Fruit fly (Drosophila melanogaster) whole organism, embryonic: ENCODE measurements around the gene sau.

Source experiments
- Aef1 ChIP-seq: fragments of 200-800 bp; sonication (Bioruptor generic); IDR thresholded peaks from 3 replicates; pipeline ENCODE4 v1.3.6; 2022; ENCODE audit warnings: missing biosample characterization, missing genetic modification characterization
- Atf6 ChIP-seq: fragments of 200-800 bp; sonication (Bioruptor generic); IDR thresholded peaks from 2 replicates; pipeline ENCODE4 v1.3.6; 2022; ENCODE audit warnings: missing biosample characterization, missing genetic modification characterization
- CG11504 ChIP-seq: fragments of 200-800 bp; sonication (Bioruptor generic); optimal IDR thresholded peaks from 3 replicates; lab custom pipeline; 2019; ENCODE audit warnings: missing biosample characterization, mild to moderate bottlenecking, missing genetic modification characterization, moderate library complexity
- CG12071 ChIP-seq: fragments of 200-800 bp; sonication (Bioruptor generic); optimal IDR thresholded peaks from 3 replicates; lab custom pipeline; 2018; ENCODE audit warnings: missing biosample characterization, mild to moderate bottlenecking, missing genetic modification characterization
- CG12299 ChIP-seq: fragments of 200-800 bp; sonication (Bioruptor generic); optimal IDR thresholded peaks from 2 replicates; lab custom pipeline; 2018; ENCODE audit warnings: missing biosample characterization, mild to moderate bottlenecking, missing genetic modification characterization
- CG15696 ChIP-seq: fragments of 200-800 bp; sonication (Bioruptor generic); optimal IDR thresholded peaks from 2 replicates; lab custom pipeline; 2019; ENCODE audit warnings: missing biosample characterization, mild to moderate bottlenecking, missing genetic modification characterization, moderate library complexity
- CG1602 ChIP-seq: fragments of 200-800 bp; sonication (Bioruptor generic); optimal IDR thresholded peaks from 3 replicates; lab custom pipeline; 2016; ENCODE audit warnings: missing biosample characterization, missing genetic modification characterization
- CG16815 ChIP-seq: fragments of 200-800 bp; sonication (Bioruptor generic); optimal IDR thresholded peaks from 3 replicates; lab custom pipeline; 2017; ENCODE audit warnings: missing biosample characterization, mild to moderate bottlenecking, missing genetic modification characterization
- CG17361 ChIP-seq: fragments of 200-800 bp; sonication (Bioruptor generic); IDR thresholded peaks from 3 replicates; pipeline ENCODE4 v1.3.6; 2022; ENCODE audit warnings: missing biosample characterization, missing genetic modification characterization
- CG17612 ChIP-seq: fragments of 200-800 bp; sonication (Bioruptor generic); IDR thresholded peaks from 2 replicates; pipeline ENCODE4 v1.3.6; 2022; ENCODE audit warnings: missing biosample characterization, missing genetic modification characterization
- CG18476 ChIP-seq: fragments of 200-800 bp; sonication (Bioruptor generic); optimal IDR thresholded peaks from 2 replicates; lab custom pipeline; 2016; ENCODE audit warnings: missing biosample characterization, mild to moderate bottlenecking, missing genetic modification characterization
- CG2199 ChIP-seq: fragments of 200-800 bp; sonication (Bioruptor generic); IDR thresholded peaks from 3 replicates; pipeline ENCODE4 v1.3.6; 2022; ENCODE audit warnings: missing biosample characterization, missing genetic modification characterization
- CG4282 ChIP-seq: fragments of 200-800 bp; sonication (Bioruptor generic); optimal IDR thresholded peaks from 2 replicates; lab custom pipeline; 2016; ENCODE audit warnings: missing biosample characterization, missing genetic modification characterization
- CG4328 ChIP-seq: fragments of 200-800 bp; sonication (Bioruptor generic); optimal IDR thresholded peaks from 3 replicates; lab custom pipeline; 2017; ENCODE audit warnings: missing biosample characterization, missing genetic modification reagents, missing genetic modification characterization
- CG4404 ChIP-seq: fragments of 200-800 bp; sonication (Bioruptor generic); IDR thresholded peaks from 2 replicates; pipeline ENCODE4 v1.3.6; 2022; ENCODE audit warnings: missing biosample characterization, missing genetic modification characterization
- CG4707 ChIP-seq: fragments of 200-800 bp; sonication (Bioruptor generic); optimal IDR thresholded peaks from 2 replicates; lab custom pipeline; 2018; ENCODE audit warnings: missing biosample characterization, mild to moderate bottlenecking, missing genetic modification characterization, moderate library complexity
- CG6254 ChIP-seq: fragments of 200-800 bp; sonication (Bioruptor generic); optimal IDR thresholded peaks from 3 replicates; lab custom pipeline; 2017; ENCODE audit warnings: mild to moderate bottlenecking, missing biosample characterization, missing genetic modification reagents, missing genetic modification characterization
- CG7786 ChIP-seq: fragments of 200-800 bp; sonication (Bioruptor generic); optimal IDR thresholded peaks from 2 replicates; lab custom pipeline; 2016; ENCODE audit warnings: missing biosample characterization, missing genetic modification characterization
- CG8089 ChIP-seq: fragments of 200-800 bp; sonication (Bioruptor generic); optimal IDR thresholded peaks from 3 replicates; lab custom pipeline; 2016; ENCODE audit warnings: missing biosample characterization, missing genetic modification characterization
- CG8388 ChIP-seq: fragments of 200-800 bp; sonication (Bioruptor generic); optimal IDR thresholded peaks from 2 replicates; lab custom pipeline; 2019; ENCODE audit warnings: missing biosample characterization, mild to moderate bottlenecking, missing genetic modification characterization, moderate library complexity
- CG9797 ChIP-seq: fragments of 200-800 bp; sonication (Bioruptor generic); optimal IDR thresholded peaks from 3 replicates; lab custom pipeline; 2018; ENCODE audit warnings: missing biosample characterization, mild to moderate bottlenecking, missing genetic modification characterization
- Chrac-16 ChIP-seq: fragments of 200-800 bp; sonication (Bioruptor generic); optimal IDR thresholded peaks from 3 replicates; lab custom pipeline; 2016; ENCODE audit warnings: missing biosample characterization, missing genetic modification characterization
- CoRest ChIP-seq: fragments of 200-800 bp; sonication (Bioruptor generic); optimal IDR thresholded peaks from 3 replicates; lab custom pipeline; 2018; ENCODE audit warnings: missing biosample characterization, mild to moderate bottlenecking, missing genetic modification characterization, moderate library complexity
- D19A ChIP-seq: fragments of 200-800 bp; optimal IDR thresholded peaks from 3 replicates; lab custom pipeline; 2019; ENCODE audit warnings: missing biosample characterization, mild to moderate bottlenecking, missing genetic modification characterization, moderate library complexity
- Dll ChIP-seq: fragments of 200-800 bp; sonication (Bioruptor generic); IDR thresholded peaks from 4 replicates; pipeline ENCODE4 v1.3.6; 2022; ENCODE audit warnings: missing biosample characterization, missing genetic modification characterization; ENCODE audit not compliant: partially characterized antibody
- Dp ChIP-seq: fragments of 200-800 bp; sonication (Bioruptor generic); optimal IDR thresholded peaks from 2 replicates; lab custom pipeline; 2018; ENCODE audit warnings: missing biosample characterization, mild to moderate bottlenecking, missing genetic modification characterization, moderate library complexity
- H15 ChIP-seq: fragments of 200-800 bp; sonication (Bioruptor generic); IDR thresholded peaks from 3 replicates; pipeline ENCODE4 v1.3.6; 2022; ENCODE audit warnings: missing biosample characterization, missing genetic modification characterization
- Med ChIP-seq: fragments of 200-800 bp; sonication (Bioruptor generic); peaks from one replicate; lab custom pipeline; 2016; ENCODE audit warnings: missing biosample characterization, missing genetic modification characterization, mild to moderate bottlenecking, inconsistent platforms, moderate library complexity
- Sox102F ChIP-seq: fragments of 200-800 bp; sonication (Bioruptor generic); optimal IDR thresholded peaks from 2 replicates; lab custom pipeline; 2018; ENCODE audit warnings: missing biosample characterization, mild to moderate bottlenecking, missing genetic modification characterization, moderate library complexity
- Usf ChIP-seq: fragments of 200-800 bp; sonication (Bioruptor generic); optimal IDR thresholded peaks from 2 replicates; lab custom pipeline; 2017; ENCODE audit warnings: missing genotype, missing biosample characterization, missing genetic modification characterization
- ac ChIP-seq: fragments of 200-800 bp; sonication (Bioruptor generic); optimal IDR thresholded peaks from 3 replicates; lab custom pipeline; 2017; ENCODE audit warnings: missing biosample characterization, mild to moderate bottlenecking, missing genetic modification characterization
- al ChIP-seq: fragments of 200-800 bp; sonication (Bioruptor generic); IDR thresholded peaks from 2 replicates; pipeline ENCODE4 v1.3.6; 2022; ENCODE audit warnings: missing biosample characterization, missing genetic modification characterization
- corto ChIP-seq: fragments of 200-800 bp; sonication (Bioruptor generic); optimal IDR thresholded peaks from 2 replicates; lab custom pipeline; 2016; ENCODE audit warnings: missing biosample characterization, mild to moderate bottlenecking, missing genetic modification characterization, moderate library complexity
- danr ChIP-seq: fragments of 200-800 bp; sonication (Bioruptor generic); IDR thresholded peaks from 2 replicates; pipeline ENCODE4 v1.3.6; 2022; ENCODE audit warnings: missing biosample characterization, missing genetic modification characterization
- dysf ChIP-seq: fragments of 200-800 bp; sonication (Bioruptor generic); IDR thresholded peaks from 3 replicates; pipeline ENCODE4 v1.3.6; 2022; ENCODE audit warnings: missing biosample characterization, missing genetic modification characterization
- fd96Cb ChIP-seq: fragments of 200-800 bp; sonication (Bioruptor generic); optimal IDR thresholded peaks from 2 replicates; lab custom pipeline; 2018; ENCODE audit warnings: missing biosample characterization, mild to moderate bottlenecking, missing genetic modification characterization, moderate library complexity
- gsb ChIP-seq: fragments of 200-800 bp; sonication (Bioruptor generic); IDR thresholded peaks from 2 replicates; pipeline ENCODE4 v1.3.6; 2022; ENCODE audit warnings: missing biosample characterization, missing genetic modification characterization
- gt ChIP-seq: fragments of 200-800 bp; sonication (Bioruptor generic); IDR thresholded peaks from 2 replicates; pipeline ENCODE4 v1.3.6; 2022; ENCODE audit warnings: missing biosample characterization, missing genetic modification characterization
- jigr1 ChIP-seq: fragments of 200-800 bp; sonication (Bioruptor generic); IDR thresholded peaks from 3 replicates; pipeline ENCODE4 v1.3.6; 2022; ENCODE audit warnings: missing biosample characterization, missing genetic modification characterization
- ken ChIP-seq: fragments of 200-800 bp; sonication (Bioruptor generic); IDR thresholded peaks from 3 replicates; pipeline ENCODE4 v1.3.6; 2022; ENCODE audit warnings: missing biosample characterization, missing genetic modification characterization
- lilli ChIP-seq: fragments of 200-800 bp; sonication (Bioruptor generic); optimal IDR thresholded peaks from 3 replicates; lab custom pipeline; 2016; ENCODE audit warnings: missing biosample characterization, missing genetic modification characterization
- mld ChIP-seq: fragments of 200-800 bp; sonication (Bioruptor generic); IDR thresholded peaks from 3 replicates; pipeline ENCODE4 v1.3.6; 2022; ENCODE audit warnings: missing biosample characterization, missing genetic modification characterization; ENCODE audit not compliant: partially characterized antibody
- otp ChIP-seq: fragments of 200-800 bp; sonication (Bioruptor generic); IDR thresholded peaks from 3 replicates; pipeline ENCODE4, ENCODE4 v1.3.6; 2022; ENCODE audit warnings: missing biosample characterization, missing genetic modification characterization
- phol ChIP-seq: fragments of 200-800 bp; sonication (Bioruptor generic); optimal IDR thresholded peaks from 3 replicates; lab custom pipeline; 2018; ENCODE audit warnings: missing biosample characterization, mild to moderate bottlenecking, missing genetic modification characterization, moderate library complexity
- psq ChIP-seq: fragments of 200-800 bp; sonication (Bioruptor generic); optimal IDR thresholded peaks from 2 replicates; lab custom pipeline; 2017; ENCODE audit warnings: missing biosample characterization, missing genetic modification characterization
- pum ChIP-seq: fragments of 200-800 bp; sonication (Bioruptor generic); optimal IDR thresholded peaks from 2 replicates; lab custom pipeline; 2016; ENCODE audit warnings: missing biosample characterization, missing genetic modification characterization
- ro ChIP-seq: fragments of 200-800 bp; sonication (Bioruptor generic); IDR thresholded peaks from 2 replicates; pipeline ENCODE4 v1.3.6; 2022; ENCODE audit warnings: missing biosample characterization, missing genetic modification characterization
- sc ChIP-seq, 3 experiments: fragments of >200 bp in 2 of 3; fragments of 200-800 bp in 1 of 3; sonication (Bioruptor generic) in 1 of 3; optimal IDR thresholded peaks; 2 replicates in 2 of 3; 3 replicates in 1 of 3; lab custom pipeline; 2017; ENCODE audit warnings: mild to moderate bottlenecking in 1 of 3, missing biosample characterization in 1 of 3, missing genetic modification characterization in 1 of 3, missing genetic modification reagents in 1 of 3
- slou ChIP-seq: fragments of 200-800 bp; sonication (Bioruptor generic); optimal IDR thresholded peaks from 3 replicates; lab custom pipeline; 2016; ENCODE audit warnings: missing biosample characterization, missing genetic modification characterization

sau gene

DNA sequence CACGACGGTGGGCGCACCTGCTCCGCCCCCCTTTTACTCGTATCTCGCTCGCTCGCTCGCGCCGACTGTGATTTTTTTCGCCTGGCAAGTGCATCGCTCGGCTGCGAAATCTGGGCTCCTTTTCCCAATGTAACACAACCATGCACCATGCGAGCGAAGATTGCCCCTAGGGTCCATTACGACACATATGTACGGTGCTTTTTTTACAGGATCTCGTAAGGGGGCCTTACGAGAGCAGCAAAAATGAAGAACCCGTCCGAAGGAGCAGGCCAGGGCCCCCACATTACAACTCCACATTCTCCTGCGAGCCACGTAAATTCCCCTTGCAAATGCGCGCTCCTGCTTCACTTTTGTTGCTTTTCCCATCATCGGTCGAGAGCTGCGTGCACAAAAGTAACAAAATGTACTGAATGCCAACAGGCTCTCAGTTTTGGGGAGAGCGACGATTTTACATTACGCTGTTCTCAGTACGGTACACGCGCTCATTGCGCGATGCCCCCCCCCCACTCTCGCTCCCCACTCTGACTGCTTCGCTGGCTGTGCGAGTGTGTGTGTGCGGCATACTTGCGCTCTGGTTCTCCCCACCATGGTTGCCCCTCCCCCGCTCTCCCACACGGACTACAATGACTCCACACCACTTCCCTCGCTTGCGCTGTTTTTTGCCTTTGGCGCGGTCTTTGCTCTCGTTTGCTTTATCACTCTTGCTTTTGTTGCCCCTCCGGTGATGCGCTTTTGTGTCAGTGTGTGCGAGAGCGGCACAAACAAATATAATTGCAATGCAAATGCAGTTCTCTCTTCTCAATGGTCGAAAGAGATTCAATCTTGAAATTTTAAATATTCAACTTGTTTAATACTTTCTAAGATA lies 23.1 kb upstream of the sau start (continued):
- TF ChIP-seq CG8089 (no peak), CG2199 (GFP tag; lab: Robert Waterston, UW) (peak; percentile 85; the same call in 2 of the 3 replicates), Med (peak; percentile 21), CG8388 (no peak), corto (GFP tag; lab: Kevin White, UChicago) (peak; percentile 14), lilli (no peak), ken (GFP tag; lab: Robert Waterston, UW) (peak; percentile 4; the same call in 1 of the 3 replicates), psq (GFP tag; lab: Kevin White, UChicago) (peak; percentile 28), CG4328 (GFP tag; lab: Kevin White, UChicago) (no peak), jigr1 (GFP tag; lab: Robert Waterston, UW) (no peak), otp (GFP tag; lab: Robert Waterston, UW) (peak; percentile 38; the same call in 1 of the 3 replicates), Atf6 (GFP tag; lab: Robert Waterston, UW) (0 out of 2 replicates have a peak, but pooled peaks have one; percentile 17), CG11504 (tag; lab: Kevin White, UChicago) (no peak), CoRest (tag; lab: Kevin White, UChicago) (peak; percentile 0), CG7786 (GFP tag; lab: Kevin White, UChicago) (no peak), ac (GFP tag; lab: Kevin White, UChicago) (no peak), fd96Cb (tag; lab: Kevin White, UChicago) (no peak), sc (optimal IDR thresholded peaks at IDR 0.05; lab: Kevin White, UChicago) (no peak), sc (GFP tag; optimal IDR thresholded peaks at IDR 0.05; lab: Kevin White, UChicago) (no peak), CG12299 (tag; lab: Kevin White, UChicago) (no peak), gsb (no peak), pum (GFP tag; lab: Kevin White, UChicago) (no peak), phol (tag; lab: Kevin White, UChicago) (no peak), slou (GFP tag; lab: Kevin White, UChicago) (no peak), Sox102F (GFP tag; lab: Kevin White, UChicago) (no peak), CG12071 (GFP tag; lab: Kevin White, UChicago) (peak; percentile 1), D19A (no peak), al (no peak), CG17361 (GFP tag; lab: Robert Waterston, UW) (no peak), CG1602 (GFP tag; lab: Kevin White, UChicago) (no peak), CG18476 (GFP tag; lab: Kevin White, UChicago) (no peak), CG17612 (GFP tag; lab: Robert Waterston, UW) (no peak), CG6254 (GFP tag; lab: Kevin White, UChicago) (peak; percentile 31), CG15696 (no peak), CG4282 (GFP tag; lab: Kevin White, UChicago) (no peak), Aef1 (peak; percentile 56; the same call in 2 of the 3 replicates), danr (GFP tag; lab: Robert Waterston, UW) (no peak), ro (no peak), gt (GFP tag; lab: Robert Waterston, UW) (no peak), Dp (GFP tag; lab: Kevin White, UChicago) (no peak), H15 (0 out of 3 replicates have a peak, but pooled peaks have one; percentile 10), CG4404 (GFP tag; lab: Robert Waterston, UW) (no peak), Dll (peak; percentile 34; the same call in 2 of the 4 replicates), Usf (no peak), CG4707 (GFP tag; lab: Kevin White, UChicago) (no peak), CG9797 (GFP tag; lab: Kevin White, UChicago) (no peak), Chrac-16 (GFP tag; lab: Kevin White, UChicago) (no peak), mld (GFP tag; lab: Robert Waterston, UW) (no peak), CG16815 (GFP tag; lab: Kevin White, UChicago) (no peak), dysf (GFP tag; lab: Robert Waterston, UW) (peak; percentile 13; the same call in 2 of the 3 replicates)
